Fruit fly (Drosophila melanogaster) whole organism, embryonic: ENCODE measurements around the gene mRpL16.

ENCODE experiments used
- Abd-B ChIP-seq: fragments of 200-800 bp; sonication (Bioruptor generic); optimal IDR thresholded peaks from 2 replicates; lab custom pipeline; 2018; ENCODE audit warnings: missing biosample characterization, mild to moderate bottlenecking, missing genetic modification characterization, moderate library complexity
- B-H1 ChIP-seq: fragments of 200-800 bp; sonication (Bioruptor generic); IDR thresholded peaks from 3 replicates; pipeline ENCODE4 v1.3.6; 2022; ENCODE audit warnings: missing biosample characterization, missing genetic modification characterization
- CG10147 ChIP-seq: fragments of 200-800 bp; sonication (Bioruptor generic); optimal IDR thresholded peaks from 2 replicates; lab custom pipeline; 2019; ENCODE audit warnings: missing biosample characterization, mild to moderate bottlenecking, missing genetic modification characterization, moderate library complexity
- CG11456 ChIP-seq: fragments of 200-800 bp; sonication (Bioruptor generic); IDR thresholded peaks from 3 replicates; pipeline ENCODE4 v1.3.6; 2022; ENCODE audit warnings: missing biosample characterization, missing genetic modification characterization
- CG13775 ChIP-seq: fragments of 200-800 bp; sonication (Bioruptor generic); optimal IDR thresholded peaks from 3 replicates; lab custom pipeline; 2017; ENCODE audit warnings: missing biosample characterization, mild to moderate bottlenecking, missing genetic modification characterization
- CG15269 ChIP-seq: fragments of 200-800 bp; sonication (Bioruptor generic); optimal IDR thresholded peaks from 2 replicates; lab custom pipeline; 2018; ENCODE audit warnings: missing biosample characterization, mild to moderate bottlenecking, missing genetic modification characterization, moderate library complexity
- CG16815 ChIP-seq: fragments of 200-800 bp; sonication (Bioruptor generic); optimal IDR thresholded peaks from 3 replicates; lab custom pipeline; 2017; ENCODE audit warnings: missing biosample characterization, mild to moderate bottlenecking, missing genetic modification characterization
- CG17186 ChIP-seq: fragments of 200-800 bp; sonication (Bioruptor generic); optimal IDR thresholded peaks from 3 replicates; lab custom pipeline; 2017; ENCODE audit warnings: missing biosample characterization, missing genetic modification reagents, missing genetic modification characterization
- CG18011 ChIP-seq: fragments of 200-800 bp; sonication (Bioruptor generic); optimal IDR thresholded peaks from 2 replicates; lab custom pipeline; 2017; ENCODE audit warnings: missing biosample characterization, missing genetic modification characterization, mild to moderate bottlenecking, moderate library complexity, missing genotype
- CG18619 ChIP-seq: fragments of 200-800 bp; sonication (Bioruptor generic); optimal IDR thresholded peaks from 3 replicates; lab custom pipeline; 2017; ENCODE audit warnings: missing biosample characterization, mild to moderate bottlenecking, missing genetic modification characterization
- CG2678 ChIP-seq: fragments of 200-800 bp; sonication (Bioruptor generic); optimal IDR thresholded peaks from 3 replicates; lab custom pipeline; 2019; ENCODE audit warnings: missing biosample characterization, mild to moderate bottlenecking, missing genetic modification characterization, moderate library complexity
- CG31441 ChIP-seq: fragments of 200-800 bp; sonication (Bioruptor generic); IDR thresholded peaks from 2 replicates; pipeline ENCODE4 v1.3.6; 2022; ENCODE audit warnings: missing biosample characterization, missing genetic modification characterization
- CG34376 ChIP-seq: fragments of 200-800 bp; sonication (Bioruptor generic); optimal IDR thresholded peaks from 2 replicates; lab custom pipeline; 2018; ENCODE audit warnings: missing biosample characterization, mild to moderate bottlenecking, missing genetic modification characterization
- CG4730 ChIP-seq: fragments of 200-800 bp; sonication (Bioruptor generic); IDR thresholded peaks from 2 replicates; pipeline ENCODE4 v1.3.6; 2022; ENCODE audit warnings: missing biosample characterization, missing genetic modification characterization
- CG6254 ChIP-seq: fragments of 200-800 bp; sonication (Bioruptor generic); optimal IDR thresholded peaks from 3 replicates; lab custom pipeline; 2017; ENCODE audit warnings: mild to moderate bottlenecking, missing biosample characterization, missing genetic modification reagents, missing genetic modification characterization
- CG6813 ChIP-seq: fragments of 200-800 bp; sonication (Bioruptor generic); optimal IDR thresholded peaks from 2 replicates; lab custom pipeline; 2017; ENCODE audit warnings: missing biosample characterization, missing genetic modification characterization, mild to moderate bottlenecking, moderate library complexity, missing genetic modification reagents
- CG9437 ChIP-seq: fragments of 200-800 bp; sonication (Bioruptor generic); optimal IDR thresholded peaks from 2 replicates; lab custom pipeline; 2018; ENCODE audit warnings: missing biosample characterization, mild to moderate bottlenecking, missing genetic modification characterization
- CG9797 ChIP-seq: fragments of 200-800 bp; sonication (Bioruptor generic); optimal IDR thresholded peaks from 3 replicates; lab custom pipeline; 2018; ENCODE audit warnings: missing biosample characterization, mild to moderate bottlenecking, missing genetic modification characterization
- CTCF ChIP-seq: fragments of 200-800 bp; sonication (Bioruptor generic); optimal IDR thresholded peaks from 2 replicates; lab custom pipeline; 2017; ENCODE audit warnings: missing biosample characterization, mild to moderate bottlenecking, missing genetic modification characterization, moderate library complexity
- CkIIα-i1 ChIP-seq: fragments of 200-800 bp; sonication (Bioruptor generic); IDR thresholded peaks from 2 replicates; pipeline ENCODE4 v1.3.6; 2022; ENCODE audit warnings: missing biosample characterization, missing genetic modification characterization
- Deaf1 ChIP-seq: fragments of 200-800 bp; optimal IDR thresholded peaks from 3 replicates; lab custom pipeline; 2019; ENCODE audit warnings: missing biosample characterization, mild to moderate bottlenecking, missing genetic modification characterization, moderate library complexity
- Dek ChIP-seq: fragments of 200-800 bp; sonication (Bioruptor generic); optimal IDR thresholded peaks from 3 replicates; lab custom pipeline; 2019; ENCODE audit warnings: missing biosample characterization, mild to moderate bottlenecking, missing genetic modification characterization, moderate library complexity
- E2f1 ChIP-seq: fragments of 200-800 bp; sonication (Bioruptor generic); IDR thresholded peaks from 2 replicates; pipeline ENCODE4 v1.3.6; 2022; ENCODE audit warnings: missing biosample characterization, missing genetic modification characterization
- Fer2 ChIP-seq: fragments of 200-800 bp; sonication (Bioruptor generic); optimal IDR thresholded peaks from 2 replicates; lab custom pipeline; 2018; ENCODE audit warnings: missing biosample characterization, mild to moderate bottlenecking, missing genetic modification characterization, moderate library complexity
- Hr78 ChIP-seq, 2 experiments: fragments of 200-800 bp in 1 of 2; fragments of >200 bp in 1 of 2; sonication (Bioruptor generic) in 1 of 2; optimal IDR thresholded peaks; 2 replicates each; lab custom pipeline; 2017 to 2019; ENCODE audit warnings: missing biosample characterization in 2 of 2, missing genetic modification characterization in 2 of 2, mild to moderate bottlenecking in 1 of 2, moderate library complexity in 1 of 2
- MTF-1 ChIP-seq: fragments of 200-800 bp; sonication (Bioruptor generic); optimal IDR thresholded peaks from 2 replicates; lab custom pipeline; 2018; ENCODE audit warnings: missing biosample characterization, mild to moderate bottlenecking, missing genetic modification characterization, borderline replicate concordance
- Mad ChIP-seq: fragments of 200-800 bp; sonication (Bioruptor generic); optimal IDR thresholded peaks from 2 replicates; lab custom pipeline; 2016; ENCODE audit warnings: missing biosample characterization, missing genetic modification characterization
- NFAT ChIP-seq: fragments of 200-800 bp; sonication (Bioruptor generic); IDR thresholded peaks from 2 replicates; pipeline ENCODE4 v1.3.6; 2022; ENCODE audit warnings: missing biosample characterization, missing genetic modification characterization
- Sox100B ChIP-seq: fragments of 200-800 bp; sonication (Bioruptor generic); optimal IDR thresholded peaks from 3 replicates; lab custom pipeline; 2018; ENCODE audit warnings: missing biosample characterization, mild to moderate bottlenecking, missing genetic modification characterization
- Usf ChIP-seq: fragments of 200-800 bp; sonication (Bioruptor generic); optimal IDR thresholded peaks from 2 replicates; lab custom pipeline; 2017; ENCODE audit warnings: missing genotype, missing biosample characterization, missing genetic modification characterization
- ato ChIP-seq: fragments of 200-800 bp; sonication (Bioruptor generic); IDR thresholded peaks from 2 replicates; pipeline ENCODE4 v1.3.6; 2022; ENCODE audit warnings: missing biosample characterization, missing genetic modification characterization; ENCODE audit not compliant: partially characterized antibody
- az2 ChIP-seq: fragments of 200-800 bp; sonication (Bioruptor generic); optimal IDR thresholded peaks from 3 replicates; lab custom pipeline; 2016; ENCODE audit warnings: missing biosample characterization, missing genetic modification characterization
- bbx ChIP-seq: fragments of 200-800 bp; sonication (Bioruptor generic); IDR thresholded peaks from 2 replicates; pipeline ENCODE4 v1.3.6; 2022; ENCODE audit warnings: missing biosample characterization, missing genetic modification characterization; ENCODE audit not compliant: partially characterized antibody
- caup ChIP-seq: fragments of 200-800 bp; sonication (Bioruptor generic); optimal IDR thresholded peaks from 3 replicates; lab custom pipeline; 2017; ENCODE audit warnings: missing biosample characterization, mild to moderate bottlenecking, missing genetic modification characterization, moderate library complexity; ENCODE audit not compliant: severe bottlenecking
- exex ChIP-seq: fragments of 200-800 bp; sonication (Bioruptor generic); optimal IDR thresholded peaks from 4 replicates; lab custom pipeline; 2018; ENCODE audit warnings: missing biosample characterization, mild to moderate bottlenecking, missing genetic modification characterization, moderate library complexity
- fd64A ChIP-seq: fragments of 200-800 bp; sonication (Bioruptor generic); optimal IDR thresholded peaks from 3 replicates; lab custom pipeline; 2018; ENCODE audit warnings: missing biosample characterization, mild to moderate bottlenecking, missing genetic modification characterization
- gem ChIP-seq: fragments of 200-800 bp; sonication (Bioruptor generic); optimal IDR thresholded peaks from 2 replicates; lab custom pipeline; 2019; ENCODE audit warnings: missing biosample characterization, mild to moderate bottlenecking, missing genetic modification characterization, moderate library complexity
- gro ChIP-seq: fragments of 200-800 bp; sonication (Bioruptor generic); optimal IDR thresholded peaks from 2 replicates; lab custom pipeline; 2016; ENCODE audit warnings: missing biosample characterization, missing genetic modification characterization
- lilli ChIP-seq: fragments of 200-800 bp; sonication (Bioruptor generic); optimal IDR thresholded peaks from 3 replicates; lab custom pipeline; 2016; ENCODE audit warnings: missing biosample characterization, missing genetic modification characterization
- otp ChIP-seq: fragments of 200-800 bp; sonication (Bioruptor generic); IDR thresholded peaks from 3 replicates; pipeline ENCODE4, ENCODE4 v1.3.6; 2022; ENCODE audit warnings: missing biosample characterization, missing genetic modification characterization
- pb ChIP-seq: fragments of 200-800 bp; sonication (Bioruptor generic); optimal IDR thresholded peaks from 3 replicates; lab custom pipeline; 2016; ENCODE audit warnings: missing biosample characterization, missing genetic modification characterization
- phol ChIP-seq: fragments of 200-800 bp; sonication (Bioruptor generic); optimal IDR thresholded peaks from 3 replicates; lab custom pipeline; 2018; ENCODE audit warnings: missing biosample characterization, mild to moderate bottlenecking, missing genetic modification characterization, moderate library complexity
- pzg ChIP-seq: fragments of 200-800 bp; sonication (Bioruptor generic); optimal IDR thresholded peaks from 3 replicates; lab custom pipeline; 2018; ENCODE audit warnings: missing biosample characterization, mild to moderate bottlenecking, missing genetic modification characterization, moderate library complexity
- slp2 ChIP-seq: fragments of 200-800 bp; sonication (Bioruptor generic); optimal IDR thresholded peaks from 2 replicates; lab custom pipeline; 2016; ENCODE audit warnings: missing biosample characterization, missing genetic modification characterization
- stwl ChIP-seq: fragments of 200-800 bp; sonication (Bioruptor generic); optimal IDR thresholded peaks from 3 replicates; lab custom pipeline; 2018; ENCODE audit warnings: missing biosample characterization, mild to moderate bottlenecking, missing genetic modification characterization, moderate library complexity
- tll ChIP-seq, 2 experiments: fragments of 200-800 bp in 1 of 2; fragments of >200 bp in 1 of 2; sonication (Bioruptor generic) in 1 of 2; optimal IDR thresholded peaks; 2 replicates each; lab custom pipeline; 2017 to 2019; ENCODE audit warnings: missing biosample characterization in 2 of 2, missing genetic modification characterization in 2 of 2, mild to moderate bottlenecking in 1 of 2, moderate library complexity in 1 of 2
- trem ChIP-seq: fragments of 200-800 bp; optimal IDR thresholded peaks from 3 replicates; lab custom pipeline; 2019; ENCODE audit warnings: missing biosample characterization, mild to moderate bottlenecking, missing genetic modification characterization, moderate library complexity
- vfl ChIP-seq: fragments of 200-800 bp; sonication (Bioruptor generic); optimal IDR thresholded peaks from 2 replicates; lab custom pipeline; 2016; ENCODE audit warnings: missing biosample characterization, missing genetic modification characterization

The mRpL16 gene

dm6 chrX:1877107-1877736 lies 12.8 kb upstream of the mRpL16 start, which contains the start of the genes CG14817 and CG14805 (continued):
- TF ChIP-seq Sox100B (GFP tag; lab: Kevin White, UChicago) (no peak), Mad (GFP tag; lab: Kevin White, UChicago) (peak; percentile 43), fd64A (peak; percentile 73), Abd-B (GFP tag; lab: Kevin White, UChicago) (no peak), Deaf1 (tag; lab: Kevin White, UChicago) (peak; percentile 30), slp2 (GFP tag; lab: Kevin White, UChicago) (peak; percentile 12), tll (GFP tag; optimal IDR thresholded peaks at IDR 0.05; lab: Kevin White, UChicago) (no peak), CG16815 (GFP tag; lab: Kevin White, UChicago) (no peak), CG4730 (GFP tag; lab: Robert Waterston, UW) (no peak), CG15269 (peak; percentile 69), phol (tag; lab: Kevin White, UChicago) (peak; percentile 69), CG6813 (peak; percentile 89), CG31441 (peak; percentile 75), CG9797 (GFP tag; lab: Kevin White, UChicago) (peak; percentile 72), Fer2 (tag; lab: Kevin White, UChicago) (peak; percentile 66), E2f1 (GFP tag; lab: Robert Waterston, UW) (no peak), CG6254 (GFP tag; lab: Kevin White, UChicago) (no peak), CG18011 (GFP tag; lab: Kevin White, UChicago) (peak; percentile 53), NFAT (GFP tag; lab: Robert Waterston, UW) (peak; percentile 68; the same call in 1 of the 2 replicates), Dek (peak; percentile 43), Hr78 (GFP tag; optimal IDR thresholded peaks at IDR 0.05; lab: Kevin White, UChicago) (peak in 1 of 2 experiments; percentile 96), bbx (GFP tag; lab: Robert Waterston, UW) (peak; percentile 61), CG17186 (peak; percentile 50), otp (GFP tag; lab: Robert Waterston, UW) (0 out of 3 replicates have a peak, but pooled peaks have one; percentile 48), CG18619 (peak; percentile 79), gem (tag; lab: Kevin White, UChicago) (no peak), pzg (GFP tag; lab: Kevin White, UChicago) (peak; percentile 65), ato (GFP tag; lab: Robert Waterston, UW) (no peak), exex (no peak), CkIIα-i1 (GFP tag; lab: Robert Waterston, UW) (0 out of 2 replicates have a peak, but pooled peaks have one; percentile 2), trem (tag; lab: Kevin White, UChicago) (peak; percentile 88), CG10147 (peak; percentile 76), caup (peak; percentile 93), Usf (GFP tag; lab: Kevin White, UChicago) (peak; percentile 26), az2 (peak; percentile 29), CTCF (GFP tag; lab: Kevin White, UChicago) (peak; percentile 33), lilli (GFP tag; lab: Kevin White, UChicago) (no peak), CG13775 (peak; percentile 72), MTF-1 (GFP tag; lab: Kevin White, UChicago) (peak; percentile 92), CG11456 (GFP tag; lab: Robert Waterston, UW) (peak; percentile 77; the same call in 2 of the 3 replicates), CG2678 (no peak), gro (GFP tag; lab: Kevin White, UChicago) (no peak), CG34376 (peak; percentile 94), pb (GFP tag; lab: Kevin White, UChicago) (peak; percentile 2), CG9437 (GFP tag; lab: Kevin White, UChicago) (peak; percentile 86), B-H1 (no peak), stwl (tag; lab: Kevin White, UChicago) (peak; percentile 46), vfl (GFP tag; lab: Kevin White, UChicago) (no peak)
